Worm (Caenorhabditis elegans) whole organism, young adult: Measurements from ENCODE around the gene T14B4.1.

Source experiments
- Y53F4B.3 ChIP-seq: fragments of 200-800 bp; sonication (Bioruptor generic); IDR thresholded peaks from 2 replicates; pipeline ENCODE4 v1.3.6; 2022; ENCODE audit warnings: missing genetic modification reagents, missing genetic modification characterization, missing compliant biosample characterization
- pha-4 ChIP-seq: fragments of 150-350 bp; sonication (generic microtip); optimal IDR thresholded peaks from 2 replicates; lab custom pipeline; 2014; ENCODE audit warnings: missing biosample characterization, missing genetic modification reagents, missing genetic modification characterization
- sea-2 ChIP-seq: fragments of 200-800 bp; sonication (Bioruptor generic); IDR thresholded peaks from 2 replicates; pipeline ENCODE4 v1.3.6; 2022; ENCODE audit warnings: missing genetic modification characterization, missing compliant biosample characterization
- ztf-3 ChIP-seq: fragments of 200-800 bp; sonication (Bioruptor generic); optimal IDR thresholded peaks from 2 replicates; lab custom pipeline; 2018; ENCODE audit warnings: mild to moderate bottlenecking, missing genetic modification characterization, missing compliant biosample characterization

DNA sequence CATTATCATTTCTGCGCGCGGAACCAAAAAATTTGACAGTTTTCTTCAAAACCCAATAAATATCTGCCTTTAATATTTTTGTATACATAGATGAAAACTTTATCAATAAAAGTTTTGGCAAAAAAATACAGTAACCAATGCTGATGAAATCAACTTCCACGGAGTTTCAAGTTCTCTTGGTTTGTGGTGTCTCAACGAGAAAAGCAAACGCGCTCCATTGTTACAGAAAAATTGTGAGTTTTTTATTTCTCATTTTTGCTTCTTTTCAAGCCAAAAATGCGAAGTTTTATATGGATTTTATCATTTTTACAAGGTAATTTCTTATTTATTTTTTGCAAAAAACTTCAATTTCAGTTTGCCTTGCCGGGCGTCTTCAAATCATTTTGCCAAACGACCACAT lies 2.0 kb upstream of the T14B4.1 start, which contains the start of gene T14B4.3:
- TF ChIP-seq pha-4 (tag; lab: Kevin White, UChicago) = no peak
- TF ChIP-seq Y53F4B.3 (GFP tag; lab: Robert Waterston, UW) = no peak
- TF ChIP-seq sea-2 (GFP tag; lab: Robert Waterston, UW) = no peak
- TF ChIP-seq ztf-3 = no peak
